Worm (Caenorhabditis elegans): ENCODE measurements around the gene frk-1.

DNA sequence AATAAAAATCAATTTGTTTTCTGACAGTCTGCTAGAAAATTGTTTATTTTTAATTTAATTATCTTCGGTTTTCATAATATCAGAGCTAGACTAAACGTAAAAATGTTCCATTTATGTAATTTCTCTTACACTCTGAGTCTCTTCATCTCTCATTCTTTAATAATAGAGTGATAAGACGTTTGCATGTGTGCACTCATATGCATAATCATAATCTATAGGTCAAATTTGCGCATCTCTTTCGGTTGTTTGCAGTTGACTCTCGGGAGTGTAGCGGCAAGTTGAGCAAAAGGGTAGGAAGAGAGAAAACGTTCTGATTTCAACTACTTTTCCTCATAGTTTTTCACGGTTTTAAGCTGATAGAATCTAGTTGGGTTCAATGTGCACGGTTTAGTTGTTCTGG, 23.5 kb downstream of the frk-1 start:
- TF ChIP-seq lsy-2 (tag; optimal IDR thresholded peaks at IDR 0.05): no peak
- TF ChIP-seq pha-4 (tag; optimal IDR thresholded peaks at IDR 0.05): no peak
- no peak for TF ChIP-seq unc-62 (GFP tag; optimal IDR thresholded peaks at IDR 0.05)
- TF ChIP-seq nhr-12 (tag; optimal IDR thresholded peaks at IDR 0.05): no peak
- no peak for TF ChIP-seq nhr-28 (tag; optimal IDR thresholded peaks at IDR 0.05)
